Fruit fly (Drosophila melanogaster) whole organism, pupa: ENCODE results near the gene mRpL47.

ENCODE experiments used
- CG10348 ChIP-seq: fragments of 200-800 bp; sonication (Bioruptor generic); IDR thresholded peaks from 2 replicates; pipeline ENCODE4 v1.3.6; 2022; ENCODE audit warnings: missing biosample characterization, missing genetic modification characterization
- CG12605 ChIP-seq: fragments of 200-800 bp; sonication (Bioruptor generic); IDR thresholded peaks from 2 replicates; pipeline ENCODE4 v1.3.6; 2022; ENCODE audit warnings: missing biosample characterization, missing genetic modification characterization
- CG14655 ChIP-seq: fragments of 200-800 bp; sonication (Bioruptor generic); optimal IDR thresholded peaks from 3 replicates; lab custom pipeline; 2017; ENCODE audit warnings: mild to moderate bottlenecking, missing biosample characterization, missing genetic modification reagents, missing genetic modification characterization
- CG15710 ChIP-seq: fragments of 200-800 bp; sonication (Bioruptor generic); optimal IDR thresholded peaks from 2 replicates; lab custom pipeline; 2018; ENCODE audit warnings: missing biosample characterization, mild to moderate bottlenecking, missing genetic modification characterization, moderate library complexity
- CG32121 ChIP-seq: fragments of 200-800 bp; sonication (Bioruptor generic); IDR thresholded peaks from 2 replicates; pipeline ENCODE4 v1.3.6; 2022; ENCODE audit warnings: missing biosample characterization, missing genetic modification characterization
- CG34367 ChIP-seq: fragments of 200-800 bp; sonication (Bioruptor generic); optimal IDR thresholded peaks from 2 replicates; lab custom pipeline; 2018; ENCODE audit warnings: missing biosample characterization, mild to moderate bottlenecking, missing genetic modification characterization
- CG4496 ChIP-seq: fragments of 200-800 bp; sonication (Bioruptor generic); IDR thresholded peaks from 3 replicates; pipeline ENCODE4 v1.3.6; 2022; ENCODE audit warnings: missing biosample characterization, missing genetic modification characterization
- CG8301 ChIP-seq: fragments of 200-800 bp; sonication (Bioruptor generic); optimal IDR thresholded peaks from 2 replicates; lab custom pipeline; 2018; ENCODE audit warnings: missing biosample characterization, mild to moderate bottlenecking, missing genetic modification characterization
- CG9948 ChIP-seq: fragments of 200-800 bp; sonication (Bioruptor generic); optimal IDR thresholded peaks from 2 replicates; lab custom pipeline; 2018; ENCODE audit warnings: missing biosample characterization, mild to moderate bottlenecking, missing genetic modification characterization, moderate library complexity
- D1 ChIP-seq: fragments of 200-800 bp; sonication (Bioruptor generic); optimal IDR thresholded peaks from 2 replicates; lab custom pipeline; 2018; ENCODE audit warnings: missing biosample characterization, mild to moderate bottlenecking, missing genetic modification characterization, moderate library complexity
- EcR ChIP-seq: fragments of 200-800 bp; sonication (Bioruptor generic); optimal IDR thresholded peaks from 3 replicates; lab custom pipeline; 2019; ENCODE audit warnings: missing biosample characterization, missing genetic modification characterization, mild to moderate bottlenecking, moderate library complexity, missing genetic modification reagents
- Pif1A ChIP-seq: fragments of 200-800 bp; sonication (Bioruptor generic); optimal IDR thresholded peaks from 3 replicates; lab custom pipeline; 2016; ENCODE audit warnings: missing biosample characterization, missing genetic modification characterization

DNA sequence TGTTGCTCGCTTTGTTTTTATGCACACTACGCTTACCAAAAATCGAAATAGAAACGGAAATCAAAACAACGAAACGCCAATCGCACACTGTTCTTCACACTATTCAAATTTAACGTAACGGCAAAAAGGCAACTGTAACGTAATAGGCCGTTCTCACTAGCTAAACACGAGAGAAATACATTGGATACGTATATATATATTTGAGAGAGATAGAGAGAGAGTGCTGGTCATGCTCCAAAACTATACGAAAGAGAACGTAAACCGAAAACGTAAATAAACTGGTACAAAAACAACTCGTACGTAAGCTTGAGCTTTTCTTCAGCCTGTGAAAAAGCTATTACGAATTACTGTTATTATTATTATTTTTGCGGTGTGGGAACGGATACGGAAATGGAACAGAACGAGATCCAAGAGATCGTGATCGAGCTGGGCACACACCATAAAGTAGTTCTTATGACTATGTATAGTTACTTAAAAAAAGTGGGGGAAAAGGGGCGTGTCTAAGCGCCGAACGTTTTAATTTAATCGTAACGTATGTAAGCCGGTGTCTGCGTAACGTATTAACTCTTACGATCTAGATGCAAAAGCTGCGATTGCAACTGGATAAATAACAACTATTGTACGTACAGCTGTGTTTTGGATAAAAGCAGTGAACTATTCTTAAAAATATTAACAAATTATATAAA, 27.9 kb upstream of the mRpL47 start:
- TF ChIP-seq CG9948 (tag; lab: Kevin White, UChicago) (no peak), D1 (no peak), CG15710 (tag; lab: Kevin White, UChicago) (no peak), EcR (GFP tag; lab: Kevin White, UChicago) (no peak), CG34367 (tag; lab: Kevin White, UChicago) (no peak), CG14655 (GFP tag; lab: Kevin White, UChicago) (no peak), CG4496 (GFP tag; lab: Robert Waterston, UW) (no peak), Pif1A (no peak), CG10348 (GFP tag; lab: Robert Waterston, UW) (no peak), CG12605 (GFP tag; lab: Robert Waterston, UW) (no peak), CG32121 (GFP tag; lab: Robert Waterston, UW) (no peak), CG8301 (no peak)
